Worm (Caenorhabditis elegans): ENCODE measurements around the gene F44E5.4.
A peak's percentile ranks its signal among the peaks of the same experiment; 100 is the strongest.

- TF ChIP-seq unc-39 (tag; optimal IDR thresholded peaks at IDR 0.05) (no peak), snpc-4 (tag; optimal IDR thresholded peaks at IDR 0.05) (peak; percentile 2), lin-39 (tag; optimal IDR thresholded peaks at IDR 0.05) (peak; percentile 23), skn-1 (tag; optimal IDR thresholded peaks at IDR 0.05) (no peak), egl-27 (tag; optimal IDR thresholded peaks at IDR 0.05) (no peak), fkh-10 (GFP tag; optimal IDR thresholded peaks at IDR 0.05) (no peak), elt-2 (tag; optimal IDR thresholded peaks at IDR 0.05) (no peak)
Observed at ce11 chrII:11732513-11732912, 26.6 kb downstream of the F44E5.4 start, which contains the start of gene F13D12.8.

Measured in whole organism, L3 larva.